Fruit fly (Drosophila melanogaster): ENCODE data around the gene Zmynd8.

dm6 chr3R:31636501-31636900 is 32.8 kb upstream of the Zmynd8 start:
- TF ChIP-seq h (optimal IDR thresholded peaks at IDR 0.05) (no peak), ttk (optimal IDR thresholded peaks at IDR 0.05) (no peak), psq (optimal IDR thresholded peaks at IDR 0.05) (no peak), Sin3A (optimal IDR thresholded peaks at IDR 0.05) (no peak)
